Worm (Caenorhabditis elegans): ENCODE results near the gene flp-13.

DNA sequence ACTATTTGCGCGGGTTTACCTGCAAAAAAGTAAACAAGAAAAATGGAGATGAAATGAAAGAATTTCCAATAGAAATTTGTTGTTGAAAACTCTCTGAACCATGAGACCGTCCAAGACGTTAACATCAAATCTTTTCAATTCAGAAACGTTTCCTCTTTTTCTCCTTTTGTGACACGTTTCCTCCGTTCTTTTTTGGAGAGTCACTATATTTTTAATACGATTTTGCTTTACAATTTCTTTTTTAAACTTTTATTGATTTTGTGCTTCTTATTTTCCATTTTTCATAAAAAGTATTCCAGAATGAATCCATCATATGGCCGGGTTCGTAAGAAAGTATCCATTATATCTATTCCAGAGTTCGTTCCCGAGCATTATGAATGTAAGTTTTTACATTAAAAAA, 23.3 kb downstream of the flp-13 start, which contains the start of gene itr-1:
- no peak for TF ChIP-seq unc-130 (tag; optimal IDR thresholded peaks at IDR 0.05)
- no peak for TF ChIP-seq zag-1 (tag; optimal IDR thresholded peaks at IDR 0.05)
- no peak for TF ChIP-seq ces-1 (GFP tag; optimal IDR thresholded peaks at IDR 0.05)
- no peak for TF ChIP-seq elt-3 (tag; optimal IDR thresholded peaks at IDR 0.05)
- TF ChIP-seq ama-1 (optimal IDR thresholded peaks at IDR 0.05), result no peak
- TF ChIP-seq lsy-2 (tag; optimal IDR thresholded peaks at IDR 0.05), result no peak
- TF ChIP-seq nhr-11 (tag; optimal IDR thresholded peaks at IDR 0.05), result no peak
- no peak for TF ChIP-seq ztf-11 (tag; optimal IDR thresholded peaks at IDR 0.05)
- no peak for TF ChIP-seq mdl-1 (tag; optimal IDR thresholded peaks at IDR 0.05)
- no peak for TF ChIP-seq aly-2 (tag; optimal IDR thresholded peaks at IDR 0.05)
- TF ChIP-seq isw-1 (GFP tag; IDR thresholded peaks at IDR 0.05), result no peak
- TF ChIP-seq ztf-4 (tag; optimal IDR thresholded peaks at IDR 0.05), result no peak
- no peak for TF ChIP-seq nhr-76 (tag; optimal IDR thresholded peaks at IDR 0.05)
- TF ChIP-seq xbp-1 (tag; optimal IDR thresholded peaks at IDR 0.05), result no peak
